Fruit fly (Drosophila melanogaster) Kc167 (cell line): Measurements from ENCODE around the gene CG15930.

Experiments used
- Myc ChIP-seq: fragments of >200 bp; optimal IDR thresholded peaks from 2 replicates; lab custom pipeline; 2017; ENCODE audit warnings: missing external identifiers
- Sin3A ChIP-seq: fragments of >200 bp; optimal IDR thresholded peaks from 2 replicates; lab custom pipeline; 2018; ENCODE audit warnings: missing external identifiers
- psq ChIP-seq: fragments of >200 bp; optimal IDR thresholded peaks from 2 replicates; lab custom pipeline; 2017; ENCODE audit warnings: missing external identifiers
- ttk ChIP-seq: sonication (Bioruptor generic); optimal IDR thresholded peaks from 2 replicates; lab custom pipeline; 2017; ENCODE audit warnings: missing external identifiers

- TF ChIP-seq Sin3A (lab: Kevin White, UChicago) (no peak), ttk (lab: Kevin White, UChicago) (no peak), psq (lab: Kevin White, UChicago) (no peak), Myc (lab: Kevin White, UChicago) (no peak)
Measured at dm6 chrX:5336722-5337121, 19.6 kb upstream of the CG15930 start.
